Fruit fly (Drosophila melanogaster) whole organism, embryonic: ENCODE measurements around the gene CG2145.

Source experiments
- CG10274 ChIP-seq: fragments of 200-800 bp; sonication (Bioruptor generic); optimal IDR thresholded peaks from 3 replicates; lab custom pipeline; 2017; ENCODE audit warnings: missing biosample characterization, mild to moderate bottlenecking, missing genetic modification characterization
- CG12236 ChIP-seq: fragments of 200-800 bp; sonication (Bioruptor generic); optimal IDR thresholded peaks from 2 replicates; lab custom pipeline; 2016; ENCODE audit warnings: missing biosample characterization, missing genetic modification characterization
- CG12769 ChIP-seq: fragments of 200-800 bp; sonication (Bioruptor generic); optimal IDR thresholded peaks from 2 replicates; lab custom pipeline; 2019; ENCODE audit warnings: missing biosample characterization, mild to moderate bottlenecking, missing genetic modification characterization, moderate library complexity
- CG17385 ChIP-seq: fragments of 200-800 bp; sonication (Bioruptor generic); optimal IDR thresholded peaks from 3 replicates; lab custom pipeline; 2018; ENCODE audit warnings: missing biosample characterization, mild to moderate bottlenecking, missing genetic modification characterization
- CG18476 ChIP-seq: fragments of 200-800 bp; sonication (Bioruptor generic); optimal IDR thresholded peaks from 2 replicates; lab custom pipeline; 2016; ENCODE audit warnings: missing biosample characterization, mild to moderate bottlenecking, missing genetic modification characterization
- CG30020 ChIP-seq: fragments of 200-800 bp; optimal IDR thresholded peaks from 2 replicates; lab custom pipeline; 2019; ENCODE audit warnings: missing biosample characterization, mild to moderate bottlenecking, missing genetic modification characterization, moderate library complexity
- CG3281 ChIP-seq: fragments of 200-800 bp; sonication (Bioruptor generic); optimal IDR thresholded peaks from 3 replicates; lab custom pipeline; 2017; ENCODE audit warnings: missing biosample characterization, mild to moderate bottlenecking, missing genetic modification characterization
- CG33557 ChIP-seq: fragments of 200-800 bp; sonication (Bioruptor generic); optimal IDR thresholded peaks from 2 replicates; lab custom pipeline; 2019; ENCODE audit warnings: missing biosample characterization, mild to moderate bottlenecking, missing genetic modification characterization, moderate library complexity
- CG34376 ChIP-seq: fragments of 200-800 bp; sonication (Bioruptor generic); optimal IDR thresholded peaks from 2 replicates; lab custom pipeline; 2018; ENCODE audit warnings: missing biosample characterization, mild to moderate bottlenecking, missing genetic modification characterization
- CG34422 ChIP-seq: fragments of 200-800 bp; sonication (Bioruptor generic); IDR thresholded peaks from 3 replicates; pipeline ENCODE4 v1.3.6; 2022; ENCODE audit warnings: missing biosample characterization, missing genetic modification characterization
- CG3726 ChIP-seq: fragments of 200-800 bp; sonication (Bioruptor generic); IDR thresholded peaks from 3 replicates; pipeline ENCODE4, ENCODE4 v1.3.6; 2022; ENCODE audit warnings: missing biosample characterization, missing genetic modification characterization
- CG42726 ChIP-seq: fragments of 200-800 bp; sonication (Bioruptor generic); IDR thresholded peaks from 2 replicates; pipeline ENCODE4 v1.3.6; 2022; ENCODE audit warnings: missing biosample characterization, missing genetic modification characterization; ENCODE audit not compliant: partially characterized antibody
- CG4328 ChIP-seq: fragments of 200-800 bp; sonication (Bioruptor generic); optimal IDR thresholded peaks from 3 replicates; lab custom pipeline; 2017; ENCODE audit warnings: missing biosample characterization, missing genetic modification reagents, missing genetic modification characterization
- CG5180 ChIP-seq: fragments of 200-800 bp; sonication (Bioruptor generic); optimal IDR thresholded peaks from 3 replicates; lab custom pipeline; 2017; ENCODE audit warnings: missing biosample characterization, missing genetic modification characterization, mild to moderate bottlenecking, moderate library complexity, missing genetic modification reagents
- CG7556 ChIP-seq: fragments of 200-800 bp; sonication (Bioruptor generic); optimal IDR thresholded peaks from 2 replicates; lab custom pipeline; 2017; ENCODE audit warnings: missing biosample characterization, mild to moderate bottlenecking, missing genetic modification characterization
- CG7786 ChIP-seq: fragments of 200-800 bp; sonication (Bioruptor generic); optimal IDR thresholded peaks from 2 replicates; lab custom pipeline; 2016; ENCODE audit warnings: missing biosample characterization, missing genetic modification characterization
- CG7963 ChIP-seq: fragments of 200-800 bp; sonication (Bioruptor generic); IDR thresholded peaks from 3 replicates; pipeline ENCODE4 v1.3.6; 2022; ENCODE audit warnings: missing biosample characterization, missing genetic modification characterization; ENCODE audit not compliant: partially characterized antibody
- CG7987 ChIP-seq: fragments of 200-800 bp; sonication (Bioruptor generic); optimal IDR thresholded peaks from 2 replicates; lab custom pipeline; 2018; ENCODE audit warnings: missing biosample characterization, mild to moderate bottlenecking, missing genetic modification characterization, moderate library complexity
- CG8281 ChIP-seq: fragments of 200-800 bp; sonication (Bioruptor generic); optimal IDR thresholded peaks from 2 replicates; lab custom pipeline; 2018; ENCODE audit warnings: missing biosample characterization, mild to moderate bottlenecking, missing genetic modification characterization, moderate library complexity
- H15 ChIP-seq: fragments of 200-800 bp; sonication (Bioruptor generic); IDR thresholded peaks from 3 replicates; pipeline ENCODE4 v1.3.6; 2022; ENCODE audit warnings: missing biosample characterization, missing genetic modification characterization
- H2.0 ChIP-seq: fragments of 200-800 bp; sonication (Bioruptor generic); IDR thresholded peaks from 2 replicates; pipeline ENCODE4 v1.3.6; 2022; ENCODE audit warnings: missing biosample characterization, missing genetic modification characterization
- NC2β ChIP-seq: fragments of 200-800 bp; sonication (Bioruptor generic); optimal IDR thresholded peaks from 2 replicates; lab custom pipeline; 2016; ENCODE audit warnings: missing biosample characterization, missing genetic modification characterization
- NK7.1 ChIP-seq: fragments of 200-800 bp; sonication (Bioruptor generic); optimal IDR thresholded peaks from 3 replicates; lab custom pipeline; 2016; ENCODE audit warnings: missing biosample characterization, missing genetic modification characterization
- Rx ChIP-seq: fragments of 200-800 bp; sonication (Bioruptor generic); IDR thresholded peaks from 2 replicates; pipeline ENCODE4 v1.3.6; 2022; ENCODE audit warnings: missing biosample characterization, missing genetic modification characterization
- Ssrp ChIP-seq: fragments of 200-800 bp; sonication (Bioruptor generic); optimal IDR thresholded peaks from 2 replicates; lab custom pipeline; 2018; ENCODE audit warnings: missing biosample characterization, mild to moderate bottlenecking, missing genetic modification characterization, moderate library complexity
- Usf ChIP-seq: fragments of 200-800 bp; sonication (Bioruptor generic); optimal IDR thresholded peaks from 2 replicates; lab custom pipeline; 2017; ENCODE audit warnings: missing genotype, missing biosample characterization, missing genetic modification characterization
- ap ChIP-seq: fragments of 200-800 bp; sonication (Bioruptor generic); IDR thresholded peaks from 2 replicates; pipeline ENCODE4 v1.3.6; 2022; ENCODE audit warnings: missing biosample characterization, missing genetic modification characterization
- az2 ChIP-seq: fragments of 200-800 bp; sonication (Bioruptor generic); optimal IDR thresholded peaks from 3 replicates; lab custom pipeline; 2016; ENCODE audit warnings: missing biosample characterization, missing genetic modification characterization
- bbx ChIP-seq: fragments of 200-800 bp; sonication (Bioruptor generic); IDR thresholded peaks from 2 replicates; pipeline ENCODE4 v1.3.6; 2022; ENCODE audit warnings: missing biosample characterization, missing genetic modification characterization; ENCODE audit not compliant: partially characterized antibody
- cato ChIP-seq: fragments of 200-800 bp; sonication (Bioruptor generic); optimal IDR thresholded peaks from 2 replicates; lab custom pipeline; 2016; ENCODE audit warnings: missing biosample characterization, missing genetic modification characterization, borderline replicate concordance
- disco-r ChIP-seq: fragments of 200-800 bp; sonication (Bioruptor generic); optimal IDR thresholded peaks from 2 replicates; lab custom pipeline; 2016; ENCODE audit warnings: missing biosample characterization, missing genetic modification characterization
- dmrt99B ChIP-seq: fragments of 200-800 bp; sonication (Bioruptor generic); optimal IDR thresholded peaks from 2 replicates; lab custom pipeline; 2018; ENCODE audit warnings: missing biosample characterization, mild to moderate bottlenecking, missing genetic modification characterization, moderate library complexity
- ems ChIP-seq: fragments of 200-800 bp; sonication (Bioruptor generic); optimal IDR thresholded peaks from 3 replicates; lab custom pipeline; 2016; ENCODE audit warnings: missing biosample characterization, missing genetic modification characterization
- esg ChIP-seq: fragments of 200-800 bp; sonication (Bioruptor generic); conservative IDR thresholded peaks from 2 replicates; pipeline ENCODE4 v1.3.6; 2022; ENCODE audit warnings: missing biosample characterization, missing genetic modification characterization
- fd96Cb ChIP-seq: fragments of 200-800 bp; sonication (Bioruptor generic); optimal IDR thresholded peaks from 2 replicates; lab custom pipeline; 2018; ENCODE audit warnings: missing biosample characterization, mild to moderate bottlenecking, missing genetic modification characterization, moderate library complexity
- gsb-n ChIP-seq: fragments of 200-800 bp; sonication (Bioruptor generic); optimal IDR thresholded peaks from 3 replicates; lab custom pipeline; 2018; ENCODE audit warnings: missing biosample characterization, mild to moderate bottlenecking, missing genetic modification characterization
- hb ChIP-seq: fragments of 200-800 bp; sonication (Bioruptor generic); IDR thresholded peaks from 3 replicates; pipeline ENCODE4 v1.3.6; 2022; ENCODE audit warnings: missing biosample characterization, missing genetic modification characterization; ENCODE audit not compliant: partially characterized antibody
- ind ChIP-seq: fragments of 200-800 bp; sonication (Bioruptor generic); optimal IDR thresholded peaks from 3 replicates; lab custom pipeline; 2016; ENCODE audit warnings: missing biosample characterization, missing genetic modification characterization
- jing ChIP-seq: fragments of 200-800 bp; sonication (Bioruptor generic); optimal IDR thresholded peaks from 2 replicates; lab custom pipeline; 2018; ENCODE audit warnings: missing biosample characterization, mild to moderate bottlenecking, missing genetic modification characterization
- lmd ChIP-seq: fragments of 200-800 bp; sonication (Bioruptor generic); IDR thresholded peaks from 2 replicates; pipeline ENCODE4 v1.3.6; 2022; ENCODE audit warnings: missing biosample characterization, missing genetic modification characterization
- nau ChIP-seq: fragments of 200-800 bp; sonication (Bioruptor generic); optimal IDR thresholded peaks from 3 replicates; lab custom pipeline; 2017; ENCODE audit warnings: missing biosample characterization, mild to moderate bottlenecking, missing genetic modification characterization, missing genetic modification reagents
- nerfin-2 ChIP-seq: fragments of 200-800 bp; sonication (Bioruptor generic); IDR thresholded peaks from 2 replicates; pipeline ENCODE4 v1.3.6; 2022; ENCODE audit warnings: missing biosample characterization, missing genetic modification characterization; ENCODE audit not compliant: partially characterized antibody
- salm ChIP-seq: fragments of 200-800 bp; sonication (Bioruptor generic); optimal IDR thresholded peaks from 2 replicates; lab custom pipeline; 2018; ENCODE audit warnings: missing biosample characterization, mild to moderate bottlenecking, missing genetic modification characterization
- schlank ChIP-seq: fragments of 200-800 bp; sonication (Bioruptor generic); optimal IDR thresholded peaks from 2 replicates; lab custom pipeline; 2018; ENCODE audit warnings: missing biosample characterization, mild to moderate bottlenecking, missing genetic modification characterization
- tin ChIP-seq: fragments of 200-800 bp; sonication (Bioruptor generic); optimal IDR thresholded peaks from 3 replicates; lab custom pipeline; 2016; ENCODE audit warnings: missing biosample characterization, missing genetic modification characterization
- tio ChIP-seq: fragments of 200-800 bp; sonication (Bioruptor generic); optimal IDR thresholded peaks from 2 replicates; lab custom pipeline; 2017; ENCODE audit warnings: missing biosample characterization, missing genetic modification characterization, inconsistent platforms
- tup ChIP-seq: fragments of 200-800 bp; sonication (Bioruptor generic); optimal IDR thresholded peaks from 2 replicates; lab custom pipeline; 2016; ENCODE audit warnings: missing biosample characterization, mild to moderate bottlenecking, missing genetic modification characterization, moderate library complexity
- twi ChIP-seq: fragments of 200-800 bp; optimal IDR thresholded peaks from 2 replicates; lab custom pipeline; 2019; ENCODE audit warnings: missing biosample characterization, mild to moderate bottlenecking, missing genetic modification characterization, moderate library complexity
- tx ChIP-seq: fragments of 200-800 bp; sonication (Bioruptor generic); optimal IDR thresholded peaks from 2 replicates; lab custom pipeline; 2016; ENCODE audit warnings: missing biosample characterization, missing genetic modification characterization
- vnd ChIP-seq: fragments of 200-800 bp; sonication (Bioruptor generic); IDR thresholded peaks from 3 replicates; pipeline ENCODE4 v1.3.6; 2022; ENCODE audit warnings: missing biosample characterization, missing genetic modification characterization; ENCODE audit not compliant: partially characterized antibody

Gene CG2145

dm6 chrX:10905047-10905446 lies 22.2 kb upstream of the CG2145 start (continued):
- TF ChIP-seq H2.0 (GFP tag; lab: Robert Waterston, UW) (0 out of 2 replicates have a peak, but pooled peaks have one; percentile 36), CG7786 (peak; percentile 27), CG12236 (GFP tag; lab: Kevin White, UChicago) (peak; percentile 29), dmrt99B (tag; lab: Kevin White, UChicago) (peak; percentile 83), CG10274 (GFP tag; lab: Kevin White, UChicago) (peak; percentile 28), jing (GFP tag; lab: Kevin White, UChicago) (peak; percentile 12), CG18476 (GFP tag; lab: Kevin White, UChicago) (peak; percentile 51), ems (GFP tag; lab: Kevin White, UChicago) (peak; percentile 53), CG34376 (GFP tag; lab: Kevin White, UChicago) (no peak), salm (tag; lab: Kevin White, UChicago) (no peak), Rx (no peak), esg (GFP tag; lab: Robert Waterston, UW) (peak; percentile 71), CG4328 (GFP tag; lab: Kevin White, UChicago) (no peak), tio (GFP tag; lab: Kevin White, UChicago) (peak; percentile 80), CG12769 (tag; lab: Kevin White, UChicago) (no peak), disco-r (GFP tag; lab: Kevin White, UChicago) (no peak), CG42726 (GFP tag; lab: Robert Waterston, UW) (no peak), H15 (0 out of 3 replicates have a peak, but pooled peaks have one; percentile 27), Usf (peak; percentile 46), cato (GFP tag; lab: Kevin White, UChicago) (peak; percentile 18), CG33557 (GFP tag; lab: Kevin White, UChicago) (peak; percentile 50), az2 (GFP tag; lab: Kevin White, UChicago) (peak; percentile 64), CG5180 (GFP tag; lab: Kevin White, UChicago) (peak; percentile 38), NK7.1 (GFP tag; lab: Kevin White, UChicago) (peak; percentile 4), nau (GFP tag; lab: Kevin White, UChicago) (no peak), CG3281 (GFP tag; lab: Kevin White, UChicago) (peak; percentile 38), bbx (no peak), CG7987 (GFP tag; lab: Kevin White, UChicago) (no peak), twi (tag; lab: Kevin White, UChicago) (peak; percentile 20), tup (no peak), vnd (no peak), CG34422 (GFP tag; lab: Robert Waterston, UW) (peak; percentile 34; the same call in 1 of the 3 replicates), fd96Cb (peak; percentile 79), CG3726 (GFP tag; lab: Robert Waterston, UW) (0 out of 3 replicates have a peak, but pooled peaks have one; percentile 31), lmd (GFP tag; lab: Robert Waterston, UW) (peak; percentile 68), Ssrp (peak; percentile 71), ind (GFP tag; lab: Kevin White, UChicago) (peak; percentile 49), ap (GFP tag; lab: Robert Waterston, UW) (0 out of 2 replicates have a peak, but pooled peaks have one; percentile 32), hb (no peak), CG7963 (GFP tag; lab: Robert Waterston, UW) (no peak), schlank (no peak), CG7556 (GFP tag; lab: Kevin White, UChicago) (peak; percentile 79), tin (GFP tag; lab: Kevin White, UChicago) (peak; percentile 30), CG30020 (no peak), CG17385 (peak; percentile 66), tx (GFP tag; lab: Kevin White, UChicago) (peak; percentile 44), NC2β (GFP tag; lab: Kevin White, UChicago) (peak; percentile 69), nerfin-2 (GFP tag; lab: Robert Waterston, UW) (no peak), gsb-n (tag; lab: Kevin White, UChicago) (peak; percentile 59), CG8281 (tag; lab: Kevin White, UChicago) (peak; percentile 14)
